Worm (Caenorhabditis elegans) whole organism, L1 larva: Measurements from ENCODE around the gene sucl-2.

Experiments used
- dsc-1 ChIP-seq: sonication (generic microtip); optimal IDR thresholded peaks from 2 replicates; lab custom pipeline; 2016; ENCODE audit warnings: mild to moderate bottlenecking, missing genetic modification characterization, missing compliant biosample characterization
- hlh-4 ChIP-seq: sonication (generic microtip); optimal IDR thresholded peaks from 2 replicates; lab custom pipeline; 2016; ENCODE audit warnings: mild to moderate bottlenecking, missing genetic modification characterization, missing compliant biosample characterization
- hpl-2 ChIP-seq: fragments of 150-350 bp; optimal IDR thresholded peaks from 2 replicates; lab custom pipeline; 2014; ENCODE audit warnings: missing biosample characterization, missing genetic modification reagents, missing genetic modification characterization
- nhr-28 ChIP-seq: fragments of 150-350 bp; optimal IDR thresholded peaks from 2 replicates; lab custom pipeline; 2014; ENCODE audit warnings: missing biosample characterization, missing genetic modification characterization
- skn-1 ChIP-seq: fragments of 150-350 bp; optimal IDR thresholded peaks from 2 replicates; lab custom pipeline; 2014; ENCODE audit warnings: missing biosample characterization, missing genetic modification characterization

ce11 chrIII:900134-900533 lies 1.1 kb downstream of the sucl-2 start:
- TF ChIP-seq skn-1 (tag; lab: Kevin White, UChicago) (no peak), hlh-4 (tag; lab: Kevin White, UChicago) (no peak), nhr-28 (tag; lab: Kevin White, UChicago) (no peak), dsc-1 (tag; lab: Kevin White, UChicago) (no peak), hpl-2 (GFP tag; lab: Kevin White, UChicago) (no peak)
